Fruit fly (Drosophila melanogaster): ENCODE results near the gene Reps.

Reps gene

DNA sequence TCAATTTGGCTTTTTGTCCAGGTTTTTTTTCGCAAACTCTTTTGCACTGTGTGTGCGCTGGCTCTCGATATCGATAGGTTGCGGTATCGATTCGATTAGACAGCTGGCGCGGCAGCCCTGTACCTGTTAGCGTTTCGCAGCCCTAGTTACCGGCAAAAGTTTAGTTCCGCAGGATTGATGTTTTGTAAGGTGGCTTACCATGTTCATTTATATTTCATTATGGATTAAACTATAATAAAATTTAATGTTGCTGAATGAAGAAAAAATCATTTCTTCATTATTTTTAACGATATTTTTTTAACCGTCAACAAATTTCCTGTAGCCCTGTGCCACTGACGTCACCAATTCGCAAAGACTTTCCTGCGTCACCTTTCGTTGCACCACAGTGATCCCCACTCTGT, at the start of gene Reps:
TSS of gene Reps (minus strand) at position 84 of the 401 bp plus-strand sequence.
- TF ChIP-seq h (optimal IDR thresholded peaks at IDR 0.05) (peak; percentile 34), Sin3A (optimal IDR thresholded peaks at IDR 0.05) (no peak)

DNA sequence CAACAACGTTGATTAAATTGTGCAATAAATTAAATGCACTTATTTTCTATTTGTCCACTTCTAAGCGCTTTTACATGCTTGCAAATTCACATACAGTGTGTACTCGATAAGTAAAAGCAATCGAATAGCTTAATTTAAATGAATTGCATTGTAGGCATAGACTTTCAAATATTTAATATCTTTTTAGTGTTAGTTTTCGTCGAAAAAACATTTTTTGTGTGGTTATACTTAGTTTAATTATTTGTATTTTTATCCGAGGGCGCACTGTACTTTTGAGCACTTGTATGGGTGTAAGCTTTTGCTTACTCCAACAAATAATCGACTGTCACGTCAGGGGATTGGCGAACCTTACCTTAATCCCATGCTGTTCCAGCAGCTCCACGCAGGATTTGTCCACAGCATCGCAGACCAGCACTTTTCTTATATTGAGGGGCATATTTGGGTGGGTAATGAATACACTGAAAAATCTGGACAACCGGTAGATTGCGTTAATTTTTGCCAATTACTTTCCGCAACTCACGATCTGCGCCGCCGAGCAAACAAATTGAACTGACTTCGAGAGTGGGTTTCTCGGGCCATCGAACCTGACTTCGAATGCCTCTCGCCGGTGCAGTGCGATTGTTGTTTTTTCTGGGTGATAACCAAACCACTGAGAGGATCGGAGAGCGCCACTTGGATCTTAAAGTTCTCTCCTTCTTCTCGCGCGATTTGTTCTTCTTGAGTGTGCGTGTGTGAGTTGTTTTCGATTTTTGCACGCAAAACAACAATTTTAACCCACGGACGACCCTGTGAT, 48.9 kb upstream of the Reps start, which contains the start of gene CG6287:
TSS of gene CG6287 (minus strand) at position 556 of the 793 bp plus-strand sequence.
- no peak for TF ChIP-seq psq (optimal IDR thresholded peaks at IDR 0.05)
- TF ChIP-seq Myc (optimal IDR thresholded peaks at IDR 0.05) = no peak
- TF ChIP-seq Sin3A (optimal IDR thresholded peaks at IDR 0.05) = no peak
- no peak for TF ChIP-seq insv (optimal IDR thresholded peaks at IDR 0.05)
- no peak for TF ChIP-seq ttk (optimal IDR thresholded peaks at IDR 0.05)
- TF ChIP-seq h (optimal IDR thresholded peaks at IDR 0.05) = no peak

- no peak for TF ChIP-seq insv (optimal IDR thresholded peaks at IDR 0.05)
- TF ChIP-seq ttk (optimal IDR thresholded peaks at IDR 0.05) = no peak
- no peak for TF ChIP-seq Sin3A (optimal IDR thresholded peaks at IDR 0.05)
- no peak for TF ChIP-seq psq (optimal IDR thresholded peaks at IDR 0.05)
- no peak for TF ChIP-seq h (optimal IDR thresholded peaks at IDR 0.05)
- no peak for TF ChIP-seq Myc (optimal IDR thresholded peaks at IDR 0.05)
These were observed 42.5 kb upstream of the Reps start, which contains the start of gene Gyc32E for dm6 chr2L:11148969-11149368. Gene Gyc32E (minus strand): TSS chr2L:11149101.

DNA sequence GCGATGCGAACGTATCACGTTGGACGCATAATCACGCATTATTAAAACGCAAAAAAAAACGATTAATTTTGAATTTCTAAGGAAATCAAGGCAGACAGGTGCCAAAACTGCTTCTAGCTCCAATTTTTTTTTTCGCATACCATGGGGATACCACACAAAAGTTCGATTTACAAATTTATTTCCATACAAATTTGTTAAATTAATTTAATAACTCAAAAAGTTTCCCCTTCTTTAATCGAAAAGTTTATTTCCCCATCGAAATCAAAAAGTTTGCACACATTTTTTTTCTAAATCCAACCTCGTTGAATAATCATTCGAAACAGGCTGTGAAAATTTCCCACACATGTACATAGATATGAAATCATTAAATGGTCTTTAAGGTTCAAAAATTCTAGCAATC, 38.9 kb upstream of the Reps start, which contains the start of gene CG31867:
TSS of gene CG31867 (minus strand) at position 101 of the 400 bp plus-strand sequence.
- no peak for TF ChIP-seq insv (optimal IDR thresholded peaks at IDR 0.05)
- no peak for TF ChIP-seq psq (optimal IDR thresholded peaks at IDR 0.05)
- TF ChIP-seq Myc (optimal IDR thresholded peaks at IDR 0.05) = no peak
- TF ChIP-seq h (optimal IDR thresholded peaks at IDR 0.05) = no peak
- no peak for TF ChIP-seq Sin3A (optimal IDR thresholded peaks at IDR 0.05)
- no peak for TF ChIP-seq ttk (optimal IDR thresholded peaks at IDR 0.05)

- TF ChIP-seq insv (optimal IDR thresholded peaks at IDR 0.05) = no peak
These were observed 29.6 kb upstream of the Reps start, which contains the start of gene hgo for dm6 chr2L:11136093-11136492. Gene hgo (plus strand): TSS chr2L:11136393.

DNA sequence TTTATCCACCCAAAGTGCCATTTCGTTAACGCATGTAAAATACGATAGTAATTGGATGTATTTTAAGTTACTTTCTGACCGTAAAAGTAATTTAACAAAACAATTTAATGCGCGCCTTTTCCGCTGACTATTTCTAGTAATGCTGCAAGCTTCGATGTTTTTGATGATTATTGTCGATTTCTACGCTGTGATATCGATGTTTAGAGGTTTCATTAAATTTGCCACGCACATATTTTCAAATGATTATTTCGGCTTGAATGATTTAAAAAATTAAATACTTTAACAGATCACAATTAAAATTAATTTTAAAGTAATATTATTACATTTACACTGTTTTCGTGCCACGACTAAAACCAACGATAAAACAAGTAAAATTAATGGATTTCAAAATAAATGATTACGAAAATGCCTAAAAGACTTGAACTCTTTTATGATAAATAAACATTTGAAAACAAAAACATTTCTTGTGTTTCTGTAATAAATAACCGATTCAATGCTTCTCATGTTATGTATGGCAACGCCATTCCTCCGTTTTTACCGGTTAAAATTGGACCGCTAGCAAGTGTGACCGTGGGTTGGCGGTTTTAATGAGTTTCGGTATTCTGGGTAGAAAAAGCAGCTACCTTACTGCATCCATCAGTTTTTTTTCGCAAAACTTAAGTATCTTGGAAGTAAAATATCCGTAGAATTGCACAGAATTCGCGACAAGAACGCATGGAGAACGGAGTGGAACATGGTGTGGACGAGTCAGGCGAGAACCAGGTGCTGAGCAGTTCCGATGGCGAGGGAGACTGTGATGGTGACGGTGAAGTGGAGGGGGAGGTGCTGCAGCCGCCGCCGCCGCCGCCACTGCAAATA, 23.9 kb upstream of the Reps start, which contains the start of the genes RfC38 and CG4751:
TSS of gene RfC38 (minus strand) at position 495 of the 858 bp plus-strand sequence.
TSS of gene CG4751 (plus strand) at position 587 of the 858 bp plus-strand sequence.
- TF ChIP-seq insv (optimal IDR thresholded peaks at IDR 0.05) (no peak), h (optimal IDR thresholded peaks at IDR 0.05) (no peak), psq (optimal IDR thresholded peaks at IDR 0.05) (no peak), ttk (optimal IDR thresholded peaks at IDR 0.05) (no peak), Myc (optimal IDR thresholded peaks at IDR 0.05) (no peak), Sin3A (optimal IDR thresholded peaks at IDR 0.05) (no peak)

- TF ChIP-seq insv (optimal IDR thresholded peaks at IDR 0.05) (no peak), Myc (optimal IDR thresholded peaks at IDR 0.05) (no peak), Sin3A (optimal IDR thresholded peaks at IDR 0.05) (no peak), psq (optimal IDR thresholded peaks at IDR 0.05) (no peak), ttk (optimal IDR thresholded peaks at IDR 0.05) (no peak), h (optimal IDR thresholded peaks at IDR 0.05) (no peak)
These were observed 17.1 kb upstream of the Reps start, which contains the start of the genes Csl4 and Nup160 for dm6 chr2L:11123499-11123898. Gene Csl4 (minus strand): TSS chr2L:11123567. Gene Nup160 (plus strand): TSS chr2L:11123777.

DNA sequence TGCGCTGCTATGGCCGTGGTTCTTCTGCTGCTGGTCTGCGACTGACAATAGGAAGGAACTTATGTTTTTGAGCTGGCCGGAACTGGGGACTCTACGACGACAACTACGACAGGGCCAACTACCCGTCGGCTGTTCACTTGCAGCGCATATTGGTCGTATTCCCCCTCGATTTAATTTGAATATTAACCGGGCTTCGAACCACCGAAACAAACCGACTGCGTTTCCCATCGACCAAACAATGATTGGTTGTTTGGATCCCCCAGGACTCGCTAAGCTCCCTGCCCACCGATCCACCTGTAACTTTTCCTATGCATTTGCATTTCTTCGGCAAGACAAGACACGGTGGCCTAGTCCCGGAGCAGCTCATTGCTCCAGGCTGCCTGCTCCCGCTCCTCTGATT, 15.2 kb upstream of the Reps start, which contains the start of gene Dnaaf4:
TSS of gene Dnaaf4 (minus strand) at position 101 of the 400 bp plus-strand sequence.
- TF ChIP-seq psq (optimal IDR thresholded peaks at IDR 0.05) = no peak
- no peak for TF ChIP-seq insv (optimal IDR thresholded peaks at IDR 0.05)
- TF ChIP-seq Sin3A (optimal IDR thresholded peaks at IDR 0.05) = no peak
- TF ChIP-seq h (optimal IDR thresholded peaks at IDR 0.05) = no peak
- no peak for TF ChIP-seq Myc (optimal IDR thresholded peaks at IDR 0.05)
- TF ChIP-seq ttk (optimal IDR thresholded peaks at IDR 0.05) = no peak

- no peak for TF ChIP-seq Myc (optimal IDR thresholded peaks at IDR 0.05)
- no peak for TF ChIP-seq h (optimal IDR thresholded peaks at IDR 0.05)
- TF ChIP-seq psq (optimal IDR thresholded peaks at IDR 0.05) = no peak
- TF ChIP-seq insv (optimal IDR thresholded peaks at IDR 0.05) = no peak
- TF ChIP-seq ttk (optimal IDR thresholded peaks at IDR 0.05) = no peak
- TF ChIP-seq Sin3A (optimal IDR thresholded peaks at IDR 0.05) = no peak
These were observed 13.6 kb upstream of the Reps start, which contains the start of gene CG6230 for dm6 chr2L:11119966-11120517. Gene CG6230 (minus strand): TSS chr2L:11120319.

DNA sequence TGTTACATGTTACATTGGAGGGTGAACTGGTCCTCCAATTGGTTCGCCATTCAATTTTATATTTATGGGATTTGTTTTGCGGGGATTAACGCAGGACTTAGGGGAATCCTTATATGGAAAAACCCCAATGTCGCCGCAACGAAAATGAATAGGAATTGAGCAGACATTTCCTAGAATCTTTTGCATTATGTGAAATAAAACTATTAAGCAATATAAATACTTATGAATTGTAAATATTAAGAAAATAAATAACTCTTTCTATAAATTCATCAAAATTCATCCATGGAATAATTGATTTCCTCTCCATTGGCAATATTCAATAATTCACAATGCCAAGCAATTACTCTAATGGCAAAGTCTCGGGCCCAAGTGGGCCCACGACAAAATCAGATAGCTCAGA, 7.3 kb upstream of the Reps start, which contains the start of gene Gr32a:
TSS of gene Gr32a (plus strand) at position 301 of the 400 bp plus-strand sequence.
- no peak for TF ChIP-seq Myc (optimal IDR thresholded peaks at IDR 0.05)
- no peak for TF ChIP-seq ttk (optimal IDR thresholded peaks at IDR 0.05)
- no peak for TF ChIP-seq h (optimal IDR thresholded peaks at IDR 0.05)
- no peak for TF ChIP-seq insv (optimal IDR thresholded peaks at IDR 0.05)
- no peak for TF ChIP-seq Sin3A (optimal IDR thresholded peaks at IDR 0.05)
- no peak for TF ChIP-seq psq (optimal IDR thresholded peaks at IDR 0.05)

dm6 chr2L:11113011-11113528, 6.6 kb upstream of the Reps start, which contains the start of gene Idua:
Gene Idua (minus strand): TSS chr2L:11113061.
- no peak for TF ChIP-seq ttk (optimal IDR thresholded peaks at IDR 0.05)
- TF ChIP-seq h (optimal IDR thresholded peaks at IDR 0.05) = no peak
- TF ChIP-seq Sin3A (optimal IDR thresholded peaks at IDR 0.05) = no peak
- no peak for TF ChIP-seq Myc (optimal IDR thresholded peaks at IDR 0.05)
